Fruit fly (Drosophila melanogaster): ENCODE data around the gene SF1.

Gene SF1

dm6 chr3R:17535106-17535764, 5.0 kb upstream of the SF1 start (continued):
- peak; percentile 69 for TF ChIP-seq dmrt99B (tag; optimal IDR thresholded peaks at IDR 0.05)
- no peak for TF ChIP-seq CG4328 (GFP tag; optimal IDR thresholded peaks at IDR 0.05)
- peak; percentile 77 for TF ChIP-seq CG2712 (tag; optimal IDR thresholded peaks at IDR 0.05)
- TF ChIP-seq vvl (GFP tag; IDR thresholded peaks at IDR 0.05) = peak; percentile 57; the same call in 1 of the 2 replicates
- TF ChIP-seq CG14441 (GFP tag; IDR thresholded peaks at IDR 0.05) = peak; percentile 11
- peak; percentile 55 for TF ChIP-seq CG9437 (GFP tag; optimal IDR thresholded peaks at IDR 0.05)
- peak; percentile 63 for TF ChIP-seq tap (tag; optimal IDR thresholded peaks at IDR 0.05)
- TF ChIP-seq nom (GFP tag; optimal IDR thresholded peaks at IDR 0.05) = peak; percentile 24
- TF ChIP-seq CG9727 (GFP tag; optimal IDR thresholded peaks at IDR 0.05) = peak; percentile 55
- no peak for TF ChIP-seq fd64A (GFP tag; optimal IDR thresholded peaks at IDR 0.05)
- no peak for TF ChIP-seq Sry-β (GFP tag; optimal IDR thresholded peaks at IDR 0.05)
- TF ChIP-seq ato (GFP tag; IDR thresholded peaks at IDR 0.05; ENCODE audit: partially characterized antibody) = no peak
- peak; percentile 65 for TF ChIP-seq CG8388 (GFP tag; optimal IDR thresholded peaks at IDR 0.05)
- peak; percentile 97 for TF ChIP-seq sug (tag; optimal IDR thresholded peaks at IDR 0.05)
- no peak for TF ChIP-seq Antp (GFP tag; optimal IDR thresholded peaks at IDR 0.05)
- TF ChIP-seq ATbp (GFP tag; optimal IDR thresholded peaks at IDR 0.05) = no peak
- peak; percentile 19 for TF ChIP-seq gro (GFP tag; optimal IDR thresholded peaks at IDR 0.05)
- peak; percentile 4 for TF ChIP-seq CG12659 (GFP tag; optimal IDR thresholded peaks at IDR 0.05)
- no peak for TF ChIP-seq CG1647 (GFP tag; optimal IDR thresholded peaks at IDR 0.05)
- TF ChIP-seq CG6854 (GFP tag; optimal IDR thresholded peaks at IDR 0.05) = peak; percentile 40
- no peak for TF ChIP-seq CG2202 (tag; optimal IDR thresholded peaks at IDR 0.05)
- peak; percentile 2 for TF ChIP-seq caup (GFP tag; optimal IDR thresholded peaks at IDR 0.05; ENCODE audit: severe bottlenecking)
- peak; percentile 24 for TF ChIP-seq Nf-YB (GFP tag; optimal IDR thresholded peaks at IDR 0.05)
- TF ChIP-seq CG11247 (GFP tag; IDR thresholded peaks at IDR 0.05) = no peak
- TF ChIP-seq lov (optimal IDR thresholded peaks at IDR 0.05) = no peak
- TF ChIP-seq lov (GFP tag; IDR thresholded peaks at IDR 0.05) = no peak
- TF ChIP-seq ssp (GFP tag; IDR thresholded peaks at IDR 0.05) = no peak
- no peak for TF ChIP-seq Ets97D (GFP tag; optimal IDR thresholded peaks at IDR 0.05)
- no peak for TF ChIP-seq Mes4 (GFP tag; optimal IDR thresholded peaks at IDR 0.05)
- peak; percentile 40 for TF ChIP-seq Hr3 (GFP tag; optimal IDR thresholded peaks at IDR 0.05)
- TF ChIP-seq Drgx (GFP tag; IDR thresholded peaks at IDR 0.05) = peak; percentile 66
- TF ChIP-seq Eip74EF (GFP tag; optimal IDR thresholded peaks at IDR 0.05) = peak in 1 of 2 experiments; percentile 68
- TF ChIP-seq Jarid2 (GFP tag; optimal IDR thresholded peaks at IDR 0.05) = no peak
- TF ChIP-seq CG11695 (GFP tag; IDR thresholded peaks at IDR 0.05) = peak; percentile 57; the same call in 2 of the 3 replicates
- TF ChIP-seq sens (GFP tag) = peak; percentile 68
- TF ChIP-seq crol (GFP tag; IDR thresholded peaks at IDR 0.05) = peak; percentile 91
- TF ChIP-seq bcd (GFP tag; optimal IDR thresholded peaks at IDR 0.05) = peak; percentile 22
- TF ChIP-seq ftz-f1 (GFP tag; optimal IDR thresholded peaks at IDR 0.05) = peak; percentile 22
- TF ChIP-seq CG13424 (tag; optimal IDR thresholded peaks at IDR 0.05) = peak; percentile 55
- no peak for TF ChIP-seq Oaz (GFP tag; IDR thresholded peaks at IDR 0.05)
- TF ChIP-seq Hey (tag; optimal IDR thresholded peaks at IDR 0.05) = peak; percentile 55
- TF ChIP-seq CG1602 (GFP tag; optimal IDR thresholded peaks at IDR 0.05) = peak; percentile 0
- TF ChIP-seq dpn (GFP tag; optimal IDR thresholded peaks at IDR 0.05) = peak in 1 of 2 experiments; percentile 31
- TF ChIP-seq CG8359 (GFP tag; optimal IDR thresholded peaks at IDR 0.05; ENCODE audit: borderline replicate concordance) = no peak
- no peak for TF ChIP-seq ro (GFP tag; IDR thresholded peaks at IDR 0.05)
- TF ChIP-seq CG10543 (GFP tag; optimal IDR thresholded peaks at IDR 0.05) = peak; percentile 77
- TF ChIP-seq az2 (GFP tag; optimal IDR thresholded peaks at IDR 0.05) = no peak
- peak; percentile 65 for TF ChIP-seq Meics (GFP tag; optimal IDR thresholded peaks at IDR 0.05)
- TF ChIP-seq dysf (GFP tag; IDR thresholded peaks at IDR 0.05) = peak; percentile 57
